Fruit fly (Drosophila melanogaster) whole organism, wandering third instar larva: ENCODE results near the gene Kr-h1.

Source experiments
- foxo ChIP-seq, 2 experiments: fragments of 200-800 bp; sonication (Bioruptor generic); optimal IDR thresholded peaks; 2 replicates in 1 of 2; 3 replicates in 1 of 2; lab custom pipeline; 2016 to 2017; ENCODE audit warnings: missing biosample characterization in 2 of 2, missing genetic modification characterization in 2 of 2
- h ChIP-seq: fragments of 200-800 bp; sonication (Bioruptor generic); optimal IDR thresholded peaks from 3 replicates; lab custom pipeline; 2016; ENCODE audit warnings: missing biosample characterization, mild to moderate bottlenecking, missing genetic modification characterization
- sv ChIP-seq: fragments of 200-800 bp; sonication (Bioruptor generic); optimal IDR thresholded peaks from 3 replicates; lab custom pipeline; 2016; ENCODE audit warnings: missing biosample characterization, missing genetic modification characterization
- usp ChIP-seq: fragments of >200 bp; optimal IDR thresholded peaks from 2 replicates; lab custom pipeline; 2017; ENCODE audit warnings: missing biosample characterization, missing genetic modification characterization

DNA sequence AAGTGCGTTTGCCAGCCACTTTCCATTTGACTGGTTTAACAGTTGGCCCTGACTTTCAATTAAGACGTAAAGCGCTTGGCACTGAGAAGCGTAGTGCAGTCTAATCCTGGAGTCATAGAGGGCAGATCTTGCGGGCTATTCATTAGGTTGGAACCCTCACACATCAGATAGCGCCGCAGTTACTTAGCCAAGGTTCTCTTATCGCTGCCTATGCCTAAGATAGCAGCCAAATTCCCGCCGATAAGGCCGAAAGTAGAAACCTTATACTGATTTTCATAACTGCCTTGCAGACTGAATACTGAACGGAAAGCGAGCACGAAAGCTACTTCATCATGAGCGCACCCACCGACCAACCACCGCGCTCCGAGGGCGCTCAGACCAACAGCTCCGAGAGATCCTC is 10.3 kb upstream of the Kr-h1 start:
- TF ChIP-seq sv (GFP tag; lab: Kevin White, UChicago) (no peak), usp (GFP tag; lab: Kevin White, UChicago) (no peak), h (no peak), foxo (GFP tag; optimal IDR thresholded peaks at IDR 0.05; lab: Kevin White, UChicago) (no peak)
